Worm (Caenorhabditis elegans): ENCODE results near the gene H10D18.1.

ce11 chrV:3825190-3825589, 10.2 kb downstream of the H10D18.1 start:
- TF ChIP-seq nhr-11 (tag; optimal IDR thresholded peaks at IDR 0.05) (no peak), daf-8 (GFP tag; IDR thresholded peaks at IDR 0.05) (no peak), pha-4 (GFP tag; IDR thresholded peaks at IDR 0.05) (no peak), pha-4 (tag; optimal IDR thresholded peaks at IDR 0.05) (no peak), mep-1 (tag; optimal IDR thresholded peaks at IDR 0.05) (no peak), nhr-76 (tag; optimal IDR thresholded peaks at IDR 0.05) (no peak), ceh-82 (tag; optimal IDR thresholded peaks at IDR 0.05) (no peak), ceh-20 (GFP tag; IDR thresholded peaks at IDR 0.05) (no peak), gei-8 (GFP tag; optimal IDR thresholded peaks at IDR 0.05) (no peak), unc-130 (GFP tag; optimal IDR thresholded peaks at IDR 0.05) (no peak), ceh-32 (tag; optimal IDR thresholded peaks at IDR 0.05; ENCODE audit: poor library complexity) (no peak), mdl-1 (tag; optimal IDR thresholded peaks at IDR 0.05) (no peak), spr-1 (tag; optimal IDR thresholded peaks at IDR 0.05) (no peak), dmd-8 (GFP tag; IDR thresholded peaks at IDR 0.05) (no peak)

Measured in whole organism, L4 larva.